Fruit fly (Drosophila melanogaster) whole organism, embryonic: ENCODE measurements around the gene CG6927.
A peak's percentile ranks its signal among the peaks of the same experiment; 100 is the strongest.

Experiments used
- Antp ChIP-seq: fragments of 200-800 bp; sonication (Bioruptor generic); optimal IDR thresholded peaks from 3 replicates; lab custom pipeline; 2016; ENCODE audit warnings: missing biosample characterization, missing genetic modification characterization
- B-H2 ChIP-seq: fragments of 200-800 bp; sonication (Bioruptor generic); optimal IDR thresholded peaks from 2 replicates; lab custom pipeline; 2018; ENCODE audit warnings: missing biosample characterization, mild to moderate bottlenecking, missing genetic modification characterization
- CG10543 ChIP-seq: fragments of 200-800 bp; sonication (Bioruptor generic); optimal IDR thresholded peaks from 3 replicates; lab custom pipeline; 2017; ENCODE audit warnings: missing biosample characterization, mild to moderate bottlenecking, missing genetic modification characterization, moderate library complexity
- CG13424 ChIP-seq: fragments of 200-800 bp; sonication (Bioruptor generic); optimal IDR thresholded peaks from 2 replicates; lab custom pipeline; 2019; ENCODE audit warnings: missing biosample characterization, mild to moderate bottlenecking, missing genetic modification characterization, moderate library complexity
- CG13624 ChIP-seq: fragments of 200-800 bp; sonication (Bioruptor generic); optimal IDR thresholded peaks from 2 replicates; lab custom pipeline; 2016; ENCODE audit warnings: missing biosample characterization, missing genetic modification characterization
- CG15073 ChIP-seq: fragments of 200-800 bp; sonication (Bioruptor generic); optimal IDR thresholded peaks from 2 replicates; lab custom pipeline; 2016; ENCODE audit warnings: missing biosample characterization, missing genetic modification characterization
- CG2120 ChIP-seq: fragments of 200-800 bp; sonication (Bioruptor generic); optimal IDR thresholded peaks from 3 replicates; lab custom pipeline; 2016; ENCODE audit warnings: missing biosample characterization, missing genetic modification characterization
- CG33213 ChIP-seq: fragments of 200-800 bp; sonication (Bioruptor generic); optimal IDR thresholded peaks from 3 replicates; lab custom pipeline; 2016; ENCODE audit warnings: missing biosample characterization, missing genetic modification characterization
- CG6254 ChIP-seq: fragments of 200-800 bp; sonication (Bioruptor generic); optimal IDR thresholded peaks from 3 replicates; lab custom pipeline; 2017; ENCODE audit warnings: mild to moderate bottlenecking, missing biosample characterization, missing genetic modification reagents, missing genetic modification characterization
- CG6791 ChIP-seq: fragments of 200-800 bp; sonication (Bioruptor generic); IDR thresholded peaks from 3 replicates; pipeline ENCODE4 v1.3.6; 2022; ENCODE audit warnings: missing biosample characterization, missing genetic modification characterization; ENCODE audit not compliant: partially characterized antibody
- CG7372 ChIP-seq: fragments of 200-800 bp; sonication (Bioruptor generic); IDR thresholded peaks from 2 replicates; pipeline ENCODE4 v1.3.6; 2022; ENCODE audit warnings: missing biosample characterization, missing genetic modification characterization
- CG7556 ChIP-seq: fragments of 200-800 bp; sonication (Bioruptor generic); optimal IDR thresholded peaks from 2 replicates; lab custom pipeline; 2017; ENCODE audit warnings: missing biosample characterization, mild to moderate bottlenecking, missing genetic modification characterization
- CG9609 ChIP-seq: fragments of 200-800 bp; sonication (Bioruptor generic); optimal IDR thresholded peaks from 3 replicates; lab custom pipeline; 2016; ENCODE audit warnings: missing biosample characterization, missing genetic modification characterization
- CG9727 ChIP-seq: fragments of 200-800 bp; sonication (Bioruptor generic); optimal IDR thresholded peaks from 3 replicates; lab custom pipeline; 2017; ENCODE audit warnings: missing biosample characterization, mild to moderate bottlenecking, missing genetic modification characterization
- D19A ChIP-seq: fragments of 200-800 bp; optimal IDR thresholded peaks from 3 replicates; lab custom pipeline; 2019; ENCODE audit warnings: missing biosample characterization, mild to moderate bottlenecking, missing genetic modification characterization, moderate library complexity
- HmgD ChIP-seq: fragments of 200-800 bp; sonication (Bioruptor generic); optimal IDR thresholded peaks from 3 replicates; lab custom pipeline; 2016; ENCODE audit warnings: missing biosample characterization, missing genetic modification characterization
- Hsf ChIP-seq: fragments of 200-800 bp; sonication (Bioruptor generic); optimal IDR thresholded peaks from 3 replicates; lab custom pipeline; 2016; ENCODE audit warnings: missing biosample characterization, missing genetic modification characterization
- Lhr ChIP-seq: fragments of 200-800 bp; sonication (Bioruptor generic); optimal IDR thresholded peaks from 3 replicates; lab custom pipeline; 2017; ENCODE audit warnings: mild to moderate bottlenecking, missing biosample characterization, missing genetic modification reagents, missing genetic modification characterization
- Meics ChIP-seq: fragments of 200-800 bp; sonication (Bioruptor generic); optimal IDR thresholded peaks from 2 replicates; lab custom pipeline; 2017; ENCODE audit warnings: missing biosample characterization, mild to moderate bottlenecking, missing genetic modification characterization
- Stat92E ChIP-seq, 3 experiments: fragments of >200 bp in 2 of 3; fragments of 200-800 bp in 1 of 3; sonication (Bioruptor generic) in 1 of 3; optimal IDR thresholded peaks; 2 replicates each; lab custom pipeline; 2017 to 2019; ENCODE audit warnings: missing biosample characterization in 3 of 3, missing genetic modification characterization in 3 of 3, mild to moderate bottlenecking in 1 of 3, moderate library complexity in 1 of 3
- Vsx1 ChIP-seq: fragments of 200-800 bp; sonication (Bioruptor generic); optimal IDR thresholded peaks from 2 replicates; lab custom pipeline; 2017; ENCODE audit warnings: missing biosample characterization, mild to moderate bottlenecking, missing genetic modification characterization, missing genetic modification reagents
- amos ChIP-seq: fragments of 200-800 bp; sonication (Bioruptor generic); IDR thresholded peaks from 2 replicates; pipeline ENCODE4 v1.3.6; 2022; ENCODE audit warnings: missing biosample characterization, missing genetic modification characterization; ENCODE audit not compliant: partially characterized antibody
- cg ChIP-seq: fragments of 200-800 bp; sonication (Bioruptor generic); optimal IDR thresholded peaks from 3 replicates; lab custom pipeline; 2019; ENCODE audit warnings: missing biosample characterization, mild to moderate bottlenecking, missing genetic modification characterization, moderate library complexity
- crol ChIP-seq: fragments of 200-800 bp; sonication (Bioruptor generic); IDR thresholded peaks from 2 replicates; pipeline ENCODE4 v1.3.6; 2022; ENCODE audit warnings: missing biosample characterization, missing genetic modification characterization
- dpn ChIP-seq, 2 experiments: fragments of 200-800 bp; sonication (Bioruptor generic); optimal IDR thresholded peaks; 3 replicates each; lab custom pipeline; 2016; ENCODE audit warnings: missing biosample characterization in 2 of 2, missing genetic modification characterization in 2 of 2
- fu2 ChIP-seq: fragments of 200-800 bp; sonication (Bioruptor generic); optimal IDR thresholded peaks from 2 replicates; lab custom pipeline; 2016; ENCODE audit warnings: missing biosample characterization, missing genetic modification characterization
- gsb-n ChIP-seq: fragments of 200-800 bp; sonication (Bioruptor generic); optimal IDR thresholded peaks from 3 replicates; lab custom pipeline; 2018; ENCODE audit warnings: missing biosample characterization, mild to moderate bottlenecking, missing genetic modification characterization
- hkb ChIP-seq, 2 experiments: fragments of 200-800 bp in 1 of 2; fragments of >200 bp in 1 of 2; sonication (Bioruptor generic) in 1 of 2; IDR thresholded peaks in 1 of 2; optimal IDR thresholded peaks in 1 of 2; 2 replicates each; pipeline versions ENCODE4 v1.3.6 to Lab custom; 2017 to 2022; ENCODE audit warnings: missing biosample characterization in 1 of 2, missing genetic modification characterization in 1 of 2
- inv ChIP-seq: fragments of 200-800 bp; sonication (Bioruptor generic); IDR thresholded peaks from 2 replicates; pipeline ENCODE4 v1.3.6; 2022; ENCODE audit warnings: missing biosample characterization, missing genetic modification characterization; ENCODE audit not compliant: partially characterized antibody
- kah ChIP-seq: fragments of 200-800 bp; sonication (Bioruptor generic); optimal IDR thresholded peaks from 2 replicates; lab custom pipeline; 2018; ENCODE audit warnings: missing biosample characterization, mild to moderate bottlenecking, missing genetic modification characterization
- knrl ChIP-seq: fragments of 200-800 bp; sonication (Bioruptor generic); IDR thresholded peaks from 3 replicates; pipeline ENCODE4 v1.3.6; 2022; ENCODE audit warnings: missing biosample characterization, missing genetic modification characterization; ENCODE audit not compliant: partially characterized antibody
- mirr ChIP-seq: fragments of 200-800 bp; sonication (Bioruptor generic); optimal IDR thresholded peaks from 3 replicates; lab custom pipeline; 2018; ENCODE audit warnings: missing biosample characterization, mild to moderate bottlenecking, missing genetic modification characterization
- mld ChIP-seq: fragments of 200-800 bp; sonication (Bioruptor generic); IDR thresholded peaks from 3 replicates; pipeline ENCODE4 v1.3.6; 2022; ENCODE audit warnings: missing biosample characterization, missing genetic modification characterization; ENCODE audit not compliant: partially characterized antibody
- nerfin-1 ChIP-seq: fragments of 200-800 bp; sonication (Bioruptor generic); optimal IDR thresholded peaks from 3 replicates; lab custom pipeline; 2019; ENCODE audit warnings: missing biosample characterization, mild to moderate bottlenecking, missing genetic modification characterization, moderate library complexity
- nom ChIP-seq: fragments of 200-800 bp; sonication (Bioruptor generic); optimal IDR thresholded peaks from 2 replicates; lab custom pipeline; 2017; ENCODE audit warnings: missing biosample characterization, missing genetic modification characterization, mild to moderate bottlenecking, moderate library complexity, missing genetic modification reagents
- onecut ChIP-seq: fragments of 200-800 bp; sonication (Bioruptor generic); IDR thresholded peaks from 2 replicates; pipeline ENCODE4 v1.3.6; 2022; ENCODE audit warnings: missing biosample characterization, missing genetic modification characterization
- p53 ChIP-seq: fragments of 200-800 bp; sonication (Bioruptor generic); optimal IDR thresholded peaks from 2 replicates; lab custom pipeline; 2016; ENCODE audit warnings: missing biosample characterization, missing genetic modification characterization
- pb ChIP-seq: fragments of 200-800 bp; sonication (Bioruptor generic); optimal IDR thresholded peaks from 3 replicates; lab custom pipeline; 2016; ENCODE audit warnings: missing biosample characterization, missing genetic modification characterization
- sisA ChIP-seq: fragments of 200-800 bp; sonication (Bioruptor generic); IDR thresholded peaks from 2 replicates; pipeline ENCODE4 v1.3.6; 2022; ENCODE audit warnings: missing biosample characterization, missing genetic modification characterization
- sna ChIP-seq: fragments of 200-800 bp; sonication (Bioruptor generic); IDR thresholded peaks from 2 replicates; pipeline ENCODE4 v1.3.6; 2022; ENCODE audit warnings: missing biosample characterization, missing genetic modification characterization; ENCODE audit not compliant: partially characterized antibody
- stwl ChIP-seq: fragments of 200-800 bp; sonication (Bioruptor generic); optimal IDR thresholded peaks from 3 replicates; lab custom pipeline; 2018; ENCODE audit warnings: missing biosample characterization, mild to moderate bottlenecking, missing genetic modification characterization, moderate library complexity
- zen2 ChIP-seq: fragments of 200-800 bp; sonication (Bioruptor generic); IDR thresholded peaks from 3 replicates; pipeline ENCODE4 v1.3.6; 2022; ENCODE audit warnings: missing biosample characterization, missing genetic modification characterization; ENCODE audit not compliant: partially characterized antibody
- zfh1 ChIP-seq: fragments of 200-800 bp; sonication (Bioruptor generic); IDR thresholded peaks from 3 replicates; pipeline ENCODE4 v1.3.6; 2022; ENCODE audit warnings: missing biosample characterization, missing genetic modification characterization
- zfh2 ChIP-seq: fragments of 200-800 bp; sonication (Bioruptor generic); optimal IDR thresholded peaks from 2 replicates; lab custom pipeline; 2016; ENCODE audit warnings: missing biosample characterization, missing genetic modification characterization

CG6927 gene

DNA sequence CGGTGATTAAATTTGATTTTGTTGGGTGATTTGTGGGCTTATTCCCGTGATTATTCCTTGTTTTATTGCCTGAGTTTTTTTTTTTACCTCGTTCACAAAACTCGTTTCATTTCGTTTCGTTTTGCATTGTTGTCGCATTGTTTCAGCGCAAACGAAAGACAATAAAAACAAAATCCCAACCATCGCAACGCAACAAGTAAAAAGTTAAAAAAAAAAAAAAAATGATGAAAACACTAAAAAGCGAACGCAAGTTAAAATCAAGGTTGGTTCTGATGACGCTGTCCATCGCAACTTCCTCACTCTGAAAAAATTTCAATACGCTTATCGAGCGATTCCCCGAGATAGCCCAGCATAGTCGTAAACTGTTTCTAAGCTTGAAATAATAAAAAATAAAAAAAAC lies 34.8 kb downstream of the CG6927 start:
- TF ChIP-seq nom = peak; percentile 36
- no peak for TF ChIP-seq pb (GFP tag; lab: Kevin White, UChicago)

DNA sequence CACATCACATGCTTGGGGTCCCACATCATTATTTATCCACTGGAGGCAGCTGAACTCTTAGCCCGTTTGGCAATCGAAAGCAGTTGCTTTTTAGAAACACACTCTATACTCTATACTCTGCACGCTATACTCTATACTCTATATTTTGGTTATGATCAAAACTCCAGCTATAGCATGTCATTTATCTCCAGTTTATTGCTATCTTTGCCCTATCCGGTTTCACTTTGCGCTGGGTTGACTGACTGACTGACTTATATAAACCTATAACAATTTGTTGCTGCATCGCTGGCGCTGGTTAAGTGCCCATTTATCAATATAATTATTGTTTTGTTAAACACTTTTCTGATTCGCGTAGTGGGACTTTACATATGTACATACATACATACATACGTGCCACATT lies 36.8 kb downstream of the CG6927 start:
- TF ChIP-seq stwl (tag; lab: Kevin White, UChicago) (no peak), CG2120 (GFP tag; lab: Kevin White, UChicago) (no peak), D19A (tag; lab: Kevin White, UChicago) (peak; percentile 66)

DNA sequence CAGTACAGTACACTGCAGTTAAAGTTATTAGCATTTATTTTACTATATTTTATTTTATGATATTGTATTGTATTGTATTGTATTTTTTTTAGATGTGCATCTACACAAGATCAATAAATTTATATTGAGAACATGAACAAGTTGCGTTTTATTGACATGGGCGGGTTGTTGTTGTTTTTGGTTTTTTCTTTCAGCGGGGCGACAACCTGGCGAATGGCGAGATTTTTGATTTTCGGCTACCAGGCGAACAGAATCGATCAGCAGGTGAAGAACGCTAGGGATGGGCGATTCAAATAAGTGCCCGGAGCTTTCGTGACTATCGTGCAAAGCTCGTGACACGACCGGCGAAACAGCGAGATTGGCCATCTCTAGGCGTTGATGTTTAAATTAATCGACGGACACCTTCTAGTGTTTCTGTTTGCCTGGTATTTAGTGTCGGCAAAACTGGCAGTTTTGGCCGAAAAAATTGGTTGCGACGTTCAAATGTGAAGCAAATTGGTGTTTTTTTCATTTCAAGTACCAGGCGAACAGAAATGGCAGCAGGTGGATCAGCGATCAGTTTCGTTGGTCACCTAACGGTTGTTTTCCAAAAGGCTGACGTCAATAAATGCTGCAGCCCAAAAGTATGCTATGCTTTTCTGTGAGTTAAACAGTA lies 49.2 kb downstream of the CG6927 start:
- TF ChIP-seq Lhr (GFP tag; lab: Kevin White, UChicago) = peak; percentile 100
- TF ChIP-seq crol (GFP tag; lab: Robert Waterston, UW) = 0 out of 2 replicates have a peak, but pooled peaks have one; percentile 8
- peak; percentile 18 for TF ChIP-seq CG9727 (GFP tag; lab: Kevin White, UChicago)
- no peak for TF ChIP-seq CG7372 (GFP tag; lab: Robert Waterston, UW)
- TF ChIP-seq CG10543 (GFP tag; lab: Kevin White, UChicago) = peak; percentile 46
- TF ChIP-seq inv (GFP tag; lab: Robert Waterston, UW) = peak; percentile 90
- peak; percentile 95 for TF ChIP-seq amos (GFP tag; lab: Robert Waterston, UW)
- TF ChIP-seq CG9609 (GFP tag; lab: Kevin White, UChicago) = no peak
- no peak for TF ChIP-seq Antp
- TF ChIP-seq fu2 (GFP tag; lab: Kevin White, UChicago) = no peak
- TF ChIP-seq CG6791 (GFP tag; lab: Robert Waterston, UW) = peak; percentile 96
- TF ChIP-seq Meics = no peak
- TF ChIP-seq HmgD (GFP tag; lab: Kevin White, UChicago) = peak; percentile 48
- peak; percentile 92 for TF ChIP-seq CG33213 (GFP tag; lab: Kevin White, UChicago)
- TF ChIP-seq mld (GFP tag; lab: Robert Waterston, UW) = peak; percentile 97
- peak; percentile 8 for TF ChIP-seq CG6254 (GFP tag; lab: Kevin White, UChicago)
- TF ChIP-seq CG13424 = peak; percentile 16
- TF ChIP-seq dpn (GFP tag; optimal IDR thresholded peaks at IDR 0.05; lab: Kevin White, UChicago) = peak in 1 of 2 experiments; percentile 25
- no peak for TF ChIP-seq cg
- peak; percentile 27 for TF ChIP-seq CG13624 (GFP tag; lab: Kevin White, UChicago)
- no peak for TF ChIP-seq B-H2 (GFP tag; lab: Kevin White, UChicago)
- no peak for TF ChIP-seq nerfin-1 (tag; lab: Kevin White, UChicago)
- peak; percentile 3 for TF ChIP-seq gsb-n (tag; lab: Kevin White, UChicago)
- peak; percentile 28 for TF ChIP-seq mirr (GFP tag; lab: Kevin White, UChicago)
- TF ChIP-seq zfh2 (GFP tag; lab: Kevin White, UChicago) = peak; percentile 14
- no peak for TF ChIP-seq Hsf (GFP tag; lab: Kevin White, UChicago)
- TF ChIP-seq sisA = 0 out of 2 replicates have a peak, but pooled peaks have one; percentile 19
- TF ChIP-seq Vsx1 (GFP tag; lab: Kevin White, UChicago) = no peak
- no peak for TF ChIP-seq CG15073 (GFP tag; lab: Kevin White, UChicago)
- TF ChIP-seq knrl (GFP tag; lab: Robert Waterston, UW) = peak; percentile 93
- peak; percentile 95 for TF ChIP-seq sna
- peak; percentile 94 for TF ChIP-seq zen2
- peak in 1 of 3 experiments; percentile 84 for TF ChIP-seq Stat92E (GFP tag; optimal IDR thresholded peaks at IDR 0.05; lab: Kevin White, UChicago)
- TF ChIP-seq onecut (GFP tag; lab: Robert Waterston, UW) = 0 out of 2 replicates have a peak, but pooled peaks have one; percentile 23
- TF ChIP-seq CG7556 (GFP tag; lab: Kevin White, UChicago) = peak; percentile 1
- TF ChIP-seq hkb (optimal IDR thresholded peaks at IDR 0.05; lab: Kevin White, UChicago) = peak; percentile 14
- TF ChIP-seq hkb (GFP tag; IDR thresholded peaks at IDR 0.05; lab: Robert Waterston, UW) = peak; percentile 40; the same call in 1 of the 2 replicates
- peak; percentile 38; the same call in 1 of the 3 replicates for TF ChIP-seq zfh1 (GFP tag; lab: Robert Waterston, UW)
- TF ChIP-seq p53 (GFP tag; lab: Kevin White, UChicago) = peak; percentile 2
- peak; percentile 4 for TF ChIP-seq kah
